Fruit fly (Drosophila melanogaster): ENCODE results near the gene CG46468.
A peak's percentile ranks its signal among the peaks of the same experiment; 100 is the strongest.

The CG46468 gene

dm6 chr2L:9569588-9570434, 4.6 kb upstream of the CG46468 start (continued):
- TF ChIP-seq Poxn (GFP tag; IDR thresholded peaks at IDR 0.05), result peak; percentile 78
- peak; percentile 91 for TF ChIP-seq HmgZ (tag; optimal IDR thresholded peaks at IDR 0.05)
- TF ChIP-seq Aef1 (GFP tag; IDR thresholded peaks at IDR 0.05), result peak; percentile 82
- TF ChIP-seq Sin3A (optimal IDR thresholded peaks at IDR 0.05), result no peak
- peak; percentile 95 for TF ChIP-seq CG2120 (GFP tag; optimal IDR thresholded peaks at IDR 0.05)
- peak; percentile 96 for TF ChIP-seq fd96Cb (tag; optimal IDR thresholded peaks at IDR 0.05)
- peak; percentile 66 for TF ChIP-seq Gsc (GFP tag; IDR thresholded peaks at IDR 0.05)
- no peak for TF ChIP-seq lov (optimal IDR thresholded peaks at IDR 0.05)
- TF ChIP-seq lov (GFP tag; IDR thresholded peaks at IDR 0.05), result 0 out of 3 replicates have a peak, but pooled peaks have one; percentile 45
- peak; percentile 91 for TF ChIP-seq CG30431 (GFP tag; optimal IDR thresholded peaks at IDR 0.05)
- TF ChIP-seq CG6272 (GFP tag; IDR thresholded peaks at IDR 0.05), result peak; percentile 73; the same call in 1 of the 2 replicates
- TF ChIP-seq Hand (GFP tag; optimal IDR thresholded peaks at IDR 0.05), result peak; percentile 96
- TF ChIP-seq CG4707 (GFP tag; optimal IDR thresholded peaks at IDR 0.05), result peak; percentile 85
- peak; percentile 86 for TF ChIP-seq ranshi (GFP tag; IDR thresholded peaks at IDR 0.05)
- peak; percentile 77 for TF ChIP-seq Mes4 (GFP tag; optimal IDR thresholded peaks at IDR 0.05)
- no peak; the same call in 1 of the 2 replicates for TF ChIP-seq Bgb (GFP tag; IDR thresholded peaks at IDR 0.05; ENCODE audit: partially characterized antibody)
- TF ChIP-seq sens-2 (GFP tag; IDR thresholded peaks at IDR 0.05), result peak; percentile 70
- TF ChIP-seq CG17328 (GFP tag; IDR thresholded peaks at IDR 0.05), result peak; percentile 88
- TF ChIP-seq CG17612 (GFP tag; IDR thresholded peaks at IDR 0.05), result peak; percentile 71; the same call in 1 of the 2 replicates
- TF ChIP-seq pzg (GFP tag; optimal IDR thresholded peaks at IDR 0.05), result no peak
- TF ChIP-seq HLH3B (GFP tag; IDR thresholded peaks at IDR 0.05), result peak; percentile 91
- peak; percentile 18 for TF ChIP-seq MESR4 (GFP tag; optimal IDR thresholded peaks at IDR 0.05)
- TF ChIP-seq CG14014 (GFP tag; IDR thresholded peaks at IDR 0.05), result peak; percentile 92
- peak; percentile 96 for TF ChIP-seq sens (GFP tag)
- peak; percentile 83 for TF ChIP-seq Bteb2 (GFP tag; optimal IDR thresholded peaks at IDR 0.05)
- peak; percentile 93 for TF ChIP-seq dmrt11E (tag; optimal IDR thresholded peaks at IDR 0.05)
- TF ChIP-seq CG15479 (GFP tag; optimal IDR thresholded peaks at IDR 0.05), result peak; percentile 91
- peak in 1 of 2 experiments; percentile 87 for TF ChIP-seq Hr78 (GFP tag; optimal IDR thresholded peaks at IDR 0.05)
- TF ChIP-seq Gug (GFP tag; IDR thresholded peaks at IDR 0.05), result peak; percentile 77; the same call in 3 of the 4 replicates
- peak; percentile 91 for TF ChIP-seq ewg (GFP tag; optimal IDR thresholded peaks at IDR 0.05)
- TF ChIP-seq CG9876 (GFP tag; optimal IDR thresholded peaks at IDR 0.05), result peak; percentile 66
- peak; percentile 94 for TF ChIP-seq D19B (GFP tag; optimal IDR thresholded peaks at IDR 0.05)
- TF ChIP-seq da (GFP tag; optimal IDR thresholded peaks at IDR 0.05), result peak; percentile 21
- TF ChIP-seq CG18262 (tag; optimal IDR thresholded peaks at IDR 0.05), result peak; percentile 98
- TF ChIP-seq bigmax (GFP tag; optimal IDR thresholded peaks at IDR 0.05), result no peak
- peak; percentile 58 for TF ChIP-seq maf-S (GFP tag; optimal IDR thresholded peaks at IDR 0.05)
- peak; percentile 80 for TF ChIP-seq Hmx (GFP tag; optimal IDR thresholded peaks at IDR 0.05)
- peak; percentile 77 to 87 for TF ChIP-seq Pdp1 (GFP tag; optimal IDR thresholded peaks at IDR 0.05)
- TF ChIP-seq CG12942 (GFP tag; optimal IDR thresholded peaks at IDR 0.05), result peak; percentile 91
- peak; percentile 98 for TF ChIP-seq cwo (GFP tag; optimal IDR thresholded peaks at IDR 0.05)
- peak; percentile 82 for TF ChIP-seq ssp (GFP tag; IDR thresholded peaks at IDR 0.05)
- peak; percentile 91 for TF ChIP-seq CG1602 (GFP tag; optimal IDR thresholded peaks at IDR 0.05)
- no peak for TF ChIP-seq zen2 (GFP tag; IDR thresholded peaks at IDR 0.05; ENCODE audit: partially characterized antibody)
- no peak for TF ChIP-seq hth (optimal IDR thresholded peaks at IDR 0.05)
- TF ChIP-seq peb (GFP tag; IDR thresholded peaks at IDR 0.05), result peak; percentile 78
- TF ChIP-seq CG15011 (GFP tag; optimal IDR thresholded peaks at IDR 0.05), result peak; percentile 95
- TF ChIP-seq BEAF-32 (GFP tag; optimal IDR thresholded peaks at IDR 0.05), result peak; percentile 19
- peak; percentile 89 for TF ChIP-seq ems (GFP tag; optimal IDR thresholded peaks at IDR 0.05)
- TF ChIP-seq ase (GFP tag; IDR thresholded peaks at IDR 0.05), result peak; percentile 86
